Worm (Caenorhabditis elegans) whole organism, L1 larva: ENCODE measurements around the gene F58E6.8.

Experiments used
- C16A3.4 ChIP-seq: fragments of 150-350 bp; optimal IDR thresholded peaks from 2 replicates; lab custom pipeline; 2014; ENCODE audit warnings: missing biosample characterization, missing genetic modification characterization
- C34B4.2 ChIP-seq: sonication (generic microtip); optimal IDR thresholded peaks from 2 replicates; lab custom pipeline; 2017; ENCODE audit warnings: mild to moderate bottlenecking, missing genetic modification characterization, missing compliant biosample characterization
- F16B12.6 ChIP-seq: fragments of 150-350 bp; optimal IDR thresholded peaks from 2 replicates; lab custom pipeline; 2014; ENCODE audit warnings: missing biosample characterization, missing genetic modification characterization
- alr-1 ChIP-seq: fragments of 200-800 bp; sonication (Bioruptor generic); optimal IDR thresholded peaks from 2 replicates; lab custom pipeline; 2018; ENCODE audit warnings: borderline replicate concordance, mild to moderate bottlenecking, missing genetic modification characterization, missing compliant biosample characterization
- aly-2 ChIP-seq: fragments of 150-350 bp; optimal IDR thresholded peaks from 2 replicates; lab custom pipeline; 2014; ENCODE audit warnings: missing biosample characterization, missing genetic modification characterization
- blmp-1 ChIP-seq: fragments of 150-350 bp; optimal IDR thresholded peaks from 2 replicates; lab custom pipeline; 2014; ENCODE audit warnings: missing biosample characterization, missing genetic modification characterization
- ceh-63 ChIP-seq: fragments of 200-800 bp; sonication (Bioruptor generic); optimal IDR thresholded peaks from 2 replicates; lab custom pipeline; 2018; ENCODE audit warnings: mild to moderate bottlenecking, missing genetic modification characterization, missing compliant biosample characterization
- ceh-8 ChIP-seq: fragments of 200-800 bp; sonication (Bioruptor generic); optimal IDR thresholded peaks from 2 replicates; lab custom pipeline; 2018; ENCODE audit warnings: mild to moderate bottlenecking, missing genetic modification characterization, moderate library complexity, missing compliant biosample characterization
- dpl-1 ChIP-seq, 3 experiments: fragments of 150-350 bp in 2 of 3; sonication (generic microtip) in 1 of 3; optimal IDR thresholded peaks; 2 replicates each; lab custom pipeline; 2014 to 2017; ENCODE audit warnings: missing biosample characterization in 3 of 3, missing genetic modification characterization in 3 of 3, missing genetic modification reagents in 3 of 3
- efl-1 ChIP-seq, 4 experiments: fragments of 150-350 bp; optimal IDR thresholded peaks in 3 of 4; peaks in 1 of 4; 1 replicate in 1 of 4; 2 replicates in 3 of 4; lab custom pipeline; 2014; ENCODE audit warnings: missing biosample characterization in 2 of 4, missing genetic modification characterization in 2 of 4, missing genetic modification reagents in 2 of 4
- egl-13 ChIP-seq: sonication (generic microtip); optimal IDR thresholded peaks from 2 replicates; lab custom pipeline; 2016; ENCODE audit warnings: missing genotype, missing genetic modification reagents, missing genetic modification characterization, missing compliant biosample characterization
- egl-27 ChIP-seq, 2 experiments: fragments of 150-350 bp in 1 of 2; sonication (generic microtip); optimal IDR thresholded peaks; 3 replicates each; lab custom pipeline; 2017 to 2018; ENCODE audit warnings: missing biosample characterization in 2 of 2, missing genetic modification characterization in 2 of 2, missing genetic modification reagents in 2 of 2
- elt-3 ChIP-seq, 6 experiments: fragments of 150-350 bp in 1 of 6; sonication (generic microtip); optimal IDR thresholded peaks; 2 replicates each; lab custom pipeline; 2017 to 2018; ENCODE audit warnings: missing biosample characterization in 6 of 6, missing genetic modification characterization in 6 of 6, inconsistent platforms in 1 of 6
- fkh-10 ChIP-seq: sonication (generic microtip); optimal IDR thresholded peaks from 2 replicates; lab custom pipeline; 2017; ENCODE audit warnings: missing biosample characterization, missing genetic modification reagents, missing genetic modification characterization
- fkh-4 ChIP-seq: sonication (generic microtip); optimal IDR thresholded peaks from 2 replicates; lab custom pipeline; 2016; ENCODE audit warnings: missing compliant biosample characterization, missing genetic modification characterization, borderline replicate concordance
- fkh-8 ChIP-seq: sonication (generic microtip); optimal IDR thresholded peaks from 2 replicates; lab custom pipeline; 2016; ENCODE audit warnings: mild to moderate bottlenecking, missing genetic modification characterization, missing compliant biosample characterization
- fos-1 ChIP-seq: fragments of 150-350 bp; optimal IDR thresholded peaks from 2 replicates; lab custom pipeline; 2014; ENCODE audit warnings: missing biosample characterization, missing genetic modification characterization
- hlh-17 ChIP-seq: fragments of 200-800 bp; sonication (Bioruptor generic); optimal IDR thresholded peaks from 2 replicates; lab custom pipeline; 2018; ENCODE audit warnings: missing genetic modification characterization, mild to moderate bottlenecking, missing compliant biosample characterization, moderate library complexity, borderline replicate concordance
- hlh-4 ChIP-seq: sonication (generic microtip); optimal IDR thresholded peaks from 2 replicates; lab custom pipeline; 2016; ENCODE audit warnings: mild to moderate bottlenecking, missing genetic modification characterization, missing compliant biosample characterization
- isw-1 ChIP-seq: fragments of 200-800 bp; sonication (Bioruptor generic); IDR thresholded peaks from 2 replicates; pipeline ENCODE4 v1.3.6; 2022; ENCODE audit warnings: missing genetic modification characterization, missing compliant biosample characterization
- lin-13 ChIP-seq: fragments of 150-350 bp; optimal IDR thresholded peaks from 2 replicates; lab custom pipeline; 2014; ENCODE audit warnings: missing biosample characterization, missing genetic modification reagents, missing genetic modification characterization
- lin-14 ChIP-seq: fragments of 200-800 bp; sonication (Bioruptor generic); optimal IDR thresholded peaks from 2 replicates; lab custom pipeline; 2018; ENCODE audit warnings: mild to moderate bottlenecking, missing genetic modification characterization, moderate library complexity, missing compliant biosample characterization
- lin-15B ChIP-seq: fragments of 150-350 bp; sonication (generic microtip); optimal IDR thresholded peaks from 3 replicates; lab custom pipeline; 2014; ENCODE audit warnings: missing biosample characterization, missing genetic modification characterization
- lin-35 ChIP-seq, 2 experiments: fragments of 150-350 bp; optimal IDR thresholded peaks; 2 replicates each; lab custom pipeline; 2014; ENCODE audit warnings: missing biosample characterization in 2 of 2, missing genetic modification characterization in 2 of 2, missing genetic modification reagents in 2 of 2
- lir-3 ChIP-seq: sonication (generic microtip); optimal IDR thresholded peaks from 2 replicates; lab custom pipeline; 2016; ENCODE audit warnings: mild to moderate bottlenecking, missing genetic modification characterization, moderate library complexity, missing compliant biosample characterization; ENCODE audit not compliant: poor library complexity
- lsy-2 ChIP-seq, 2 experiments: fragments of 150-350 bp; optimal IDR thresholded peaks; 2 replicates each; lab custom pipeline; 2014; ENCODE audit warnings: missing biosample characterization in 2 of 2, missing genetic modification characterization in 2 of 2
- mdl-1 ChIP-seq, 2 experiments: fragments of 150-350 bp; optimal IDR thresholded peaks; 2 replicates each; lab custom pipeline; 2014 to 2017; ENCODE audit warnings: missing biosample characterization in 2 of 2, missing genetic modification characterization in 2 of 2, inconsistent platforms in 1 of 2
- mef-2 ChIP-seq: fragments of 150-350 bp; optimal IDR thresholded peaks from 2 replicates; lab custom pipeline; 2014; ENCODE audit warnings: missing biosample characterization, missing genetic modification characterization
- mep-1 ChIP-seq: fragments of 150-350 bp; optimal IDR thresholded peaks from 2 replicates; lab custom pipeline; 2014; ENCODE audit warnings: missing biosample characterization, missing genetic modification characterization
- nhr-11 ChIP-seq: fragments of 150-350 bp; optimal IDR thresholded peaks from 2 replicates; lab custom pipeline; 2014; ENCODE audit warnings: missing biosample characterization, missing genetic modification characterization
- nhr-12 ChIP-seq: sonication (generic microtip); optimal IDR thresholded peaks from 2 replicates; lab custom pipeline; 2017; ENCODE audit warnings: missing biosample characterization, missing genetic modification characterization
- nhr-20 ChIP-seq: sonication (generic microtip); optimal IDR thresholded peaks from 2 replicates; lab custom pipeline; 2016; ENCODE audit warnings: mild to moderate bottlenecking, missing genetic modification characterization, missing compliant biosample characterization
- nhr-237 ChIP-seq: fragments of 150-350 bp; optimal IDR thresholded peaks from 2 replicates; lab custom pipeline; 2014; ENCODE audit warnings: missing biosample characterization, missing genetic modification characterization
- nhr-47 ChIP-seq: sonication (generic microtip); optimal IDR thresholded peaks from 2 replicates; lab custom pipeline; 2016; ENCODE audit warnings: mild to moderate bottlenecking, missing genetic modification characterization, moderate library complexity, missing compliant biosample characterization
- nhr-71 ChIP-seq: sonication (generic microtip); optimal IDR thresholded peaks from 2 replicates; lab custom pipeline; 2016; ENCODE audit warnings: mild to moderate bottlenecking, missing genetic modification characterization, moderate library complexity, missing compliant biosample characterization
- nhr-76 ChIP-seq: sonication (generic microtip); optimal IDR thresholded peaks from 2 replicates; lab custom pipeline; 2017; ENCODE audit warnings: missing biosample characterization, missing genetic modification characterization
- nhr-84 ChIP-seq: sonication (generic microtip); optimal IDR thresholded peaks from 2 replicates; lab custom pipeline; 2017; ENCODE audit warnings: missing biosample characterization, missing genetic modification characterization
- nhr-85 ChIP-seq: sonication (generic microtip); peaks from one replicate; lab custom pipeline; 2016; ENCODE audit warnings: missing genetic modification characterization, inconsistent platforms, missing compliant biosample characterization
- pax-3 ChIP-seq: fragments of 200-800 bp; sonication (Bioruptor generic); optimal IDR thresholded peaks from 2 replicates; lab custom pipeline; 2018; ENCODE audit warnings: mild to moderate bottlenecking, missing genetic modification characterization, moderate library complexity, missing compliant biosample characterization
- rnt-1 ChIP-seq: sonication (generic microtip); optimal IDR thresholded peaks from 2 replicates; lab custom pipeline; 2016; ENCODE audit warnings: mild to moderate bottlenecking, missing genetic modification characterization, moderate library complexity, missing compliant biosample characterization
- snpc-4 ChIP-seq: fragments of 150-350 bp; optimal IDR thresholded peaks from 2 replicates; lab custom pipeline; 2014; ENCODE audit warnings: missing biosample characterization, missing genetic modification characterization
- snu-23 ChIP-seq: sonication (generic microtip); optimal IDR thresholded peaks from 2 replicates; lab custom pipeline; 2016; ENCODE audit warnings: missing genetic modification characterization, missing compliant biosample characterization
- sptf-1 ChIP-seq: fragments of 150-350 bp; optimal IDR thresholded peaks from 2 replicates; lab custom pipeline; 2014; ENCODE audit warnings: missing biosample characterization, missing genetic modification characterization
- swsn-7 ChIP-seq: sonication (generic microtip); optimal IDR thresholded peaks from 2 replicates; lab custom pipeline; 2016; ENCODE audit warnings: missing genetic modification characterization, missing compliant biosample characterization
- tbx-2 ChIP-seq: sonication (generic microtip); optimal IDR thresholded peaks from 2 replicates; lab custom pipeline; 2016; ENCODE audit warnings: missing genetic modification characterization, missing compliant biosample characterization
- unc-30 ChIP-seq: sonication (generic microtip); optimal IDR thresholded peaks from 2 replicates; lab custom pipeline; 2017; ENCODE audit warnings: missing biosample characterization, missing genetic modification characterization
- unc-86 ChIP-seq: sonication (generic microtip); optimal IDR thresholded peaks from 2 replicates; lab custom pipeline; 2016; ENCODE audit warnings: missing genetic modification characterization, missing compliant biosample characterization
- unc-98 ChIP-seq: fragments of 200-800 bp; sonication (Bioruptor generic); IDR thresholded peaks from 2 replicates; pipeline ENCODE4 v1.3.6; 2022; ENCODE audit warnings: missing genetic modification characterization, missing compliant biosample characterization
- vab-15 ChIP-seq: sonication (generic microtip); optimal IDR thresholded peaks from 2 replicates; lab custom pipeline; 2017; ENCODE audit warnings: missing genotype, mild to moderate bottlenecking, missing genetic modification characterization, missing compliant biosample characterization
- xbp-1 ChIP-seq: sonication (generic microtip); optimal IDR thresholded peaks from 2 replicates; lab custom pipeline; 2016; ENCODE audit warnings: missing genetic modification characterization, missing compliant biosample characterization
- zag-1 ChIP-seq: fragments of 150-350 bp; optimal IDR thresholded peaks from 2 replicates; lab custom pipeline; 2014; ENCODE audit warnings: missing biosample characterization, missing genetic modification characterization

Gene F58E6.8

DNA sequence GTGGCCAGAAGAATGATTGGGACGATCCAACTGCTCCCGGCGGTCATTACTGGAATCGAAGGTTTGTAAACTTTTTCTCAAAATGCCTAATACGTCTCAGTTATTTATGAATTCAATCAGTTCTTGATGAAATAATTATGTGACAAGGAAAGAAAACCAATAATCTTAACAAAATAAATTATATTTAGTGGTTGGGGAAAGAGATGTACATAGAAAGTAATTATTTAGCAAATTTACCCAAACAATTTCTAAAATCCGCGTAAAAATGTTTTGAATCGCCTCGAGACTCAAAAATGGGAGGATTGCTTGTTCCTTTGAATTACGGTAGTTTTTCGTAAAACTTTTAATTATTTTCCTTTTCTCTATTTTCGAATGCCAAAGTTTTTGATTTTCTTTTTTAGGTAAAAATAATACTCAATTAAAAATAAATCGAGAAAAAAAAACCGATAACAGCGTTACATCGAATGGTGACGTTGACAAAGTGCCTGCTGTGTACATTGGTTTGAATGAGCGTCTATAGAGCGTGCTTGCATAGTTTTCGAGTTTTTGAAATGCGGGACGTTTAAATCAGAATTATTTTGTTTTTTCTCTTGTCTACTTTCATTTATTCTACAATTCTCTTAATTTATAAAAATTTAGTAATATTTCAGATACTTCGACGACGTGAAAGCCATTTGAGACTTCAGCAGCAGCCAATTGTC lies 26.0 kb downstream of the F58E6.8 start, which contains the start of the genes aagr-3 and drap-1 (continued):
- TF ChIP-seq xbp-1 (peak; percentile 99), unc-30 (tag; lab: Kevin White, UChicago) (no peak), snpc-4 (tag; lab: Kevin White, UChicago) (no peak), hlh-17 (GFP tag; lab: Kevin White, UChicago) (no peak), lin-13 (GFP tag; lab: Kevin White, UChicago) (peak; percentile 39), F16B12.6 (tag; lab: Kevin White, UChicago) (no peak), elt-3 (tag; optimal IDR thresholded peaks at IDR 0.05; lab: Kevin White, UChicago) (peak in 1 of 6 experiments; percentile 65), snu-23 (peak; percentile 51), unc-98 (GFP tag; lab: Robert Waterston, UW) (no peak), unc-86 (no peak), ceh-8 (GFP tag; lab: Kevin White, UChicago) (no peak), lin-35 (GFP tag; optimal IDR thresholded peaks at IDR 0.05; lab: Kevin White, UChicago) (peak; percentile 79 to 89), C34B4.2 (tag; lab: Kevin White, UChicago) (no peak), mep-1 (tag; lab: Kevin White, UChicago) (peak; percentile 54), nhr-12 (tag; lab: Kevin White, UChicago) (no peak), nhr-11 (tag; lab: Kevin White, UChicago) (no peak), nhr-47 (peak; percentile 20), lsy-2 (tag; optimal IDR thresholded peaks at IDR 0.05; lab: Kevin White, UChicago) (peak; percentile 51 to 88), egl-27 (tag; optimal IDR thresholded peaks at IDR 0.05; lab: Kevin White, UChicago) (no peak), sptf-1 (tag; lab: Kevin White, UChicago) (no peak), lin-14 (GFP tag; lab: Kevin White, UChicago) (peak; percentile 58), fos-1 (tag; lab: Kevin White, UChicago) (peak; percentile 36), tbx-2 (tag; lab: Kevin White, UChicago) (no peak), mdl-1 (tag; optimal IDR thresholded peaks at IDR 0.05; lab: Kevin White, UChicago) (peak in 1 of 2 experiments; percentile 42), fkh-8 (tag; lab: Kevin White, UChicago) (no peak), nhr-76 (tag; lab: Kevin White, UChicago) (no peak), egl-13 (no peak), mef-2 (no peak), isw-1 (GFP tag; lab: Robert Waterston, UW) (no peak), nhr-20 (tag; lab: Kevin White, UChicago) (peak; percentile 48), lin-15B (tag; lab: Kevin White, UChicago) (peak; percentile 56), nhr-84 (no peak), alr-1 (no peak), C16A3.4 (tag; lab: Kevin White, UChicago) (peak; percentile 76), hlh-4 (tag; lab: Kevin White, UChicago) (no peak), rnt-1 (peak; percentile 12), vab-15 (no peak), ceh-63 (no peak), nhr-237 (tag; lab: Kevin White, UChicago) (no peak), nhr-85 (tag; lab: Kevin White, UChicago) (peak; percentile 52), blmp-1 (tag; lab: Kevin White, UChicago) (peak; percentile 67), swsn-7 (peak; percentile 36), fkh-4 (tag; lab: Kevin White, UChicago) (no peak), fkh-10 (GFP tag; lab: Kevin White, UChicago) (no peak), lir-3 (tag; lab: Kevin White, UChicago) (no peak), zag-1 (tag; lab: Kevin White, UChicago) (no peak), efl-1 (optimal IDR thresholded peaks at IDR 0.05; lab: Kevin White, UChicago) (peak; percentile 21 to 71), efl-1 (GFP tag; optimal IDR thresholded peaks at IDR 0.05 in 1 of 2; lab: Kevin White, UChicago) (peak; percentile 80 to 97), pax-3 (tag; lab: Kevin White, UChicago) (no peak), aly-2 (no peak), nhr-71 (tag; lab: Kevin White, UChicago) (peak; percentile 63), dpl-1 (GFP tag; optimal IDR thresholded peaks at IDR 0.05; lab: Kevin White, UChicago) (peak; percentile 52 to 84 (median 75))
